Worm (Caenorhabditis elegans) whole organism, early embryonic: ENCODE results near the gene F18E9.7.
"Not testable (repeated sequence)": the region's sequence is repeated elsewhere in the genome, so short reads cannot be mapped to it uniquely, and the experiment has no call there.

Experiments
- B0310.2 ChIP-seq: sonication (generic microtip); optimal IDR thresholded peaks from 2 replicates; lab custom pipeline; 2016; ENCODE audit warnings: mild to moderate bottlenecking, missing genetic modification characterization, missing compliant biosample characterization
- F13C5.2 ChIP-seq: sonication (generic microtip); optimal IDR thresholded peaks from 2 replicates; lab custom pipeline; 2017; ENCODE audit warnings: mild to moderate bottlenecking, missing genetic modification characterization, inconsistent platforms, missing compliant biosample characterization
- aly-1 ChIP-seq: sonication (generic microtip); optimal IDR thresholded peaks from 2 replicates; lab custom pipeline; 2016; ENCODE audit warnings: missing genetic modification characterization, missing compliant biosample characterization
- ama-1 ChIP-seq: fragments of 150-350 bp; optimal IDR thresholded peaks from 2 replicates; lab custom pipeline; 2014
- ceh-13 ChIP-seq: fragments of 200-800 bp; sonication (Bioruptor generic); optimal IDR thresholded peaks from 2 replicates; lab custom pipeline; 2018; ENCODE audit warnings: mild to moderate bottlenecking, missing genetic modification characterization, missing compliant biosample characterization
- ceh-36 ChIP-seq: sonication (generic microtip); optimal IDR thresholded peaks from 2 replicates; lab custom pipeline; 2016; ENCODE audit warnings: missing genetic modification characterization, inconsistent platforms, missing compliant biosample characterization
- ets-7 ChIP-seq: sonication (generic microtip); optimal IDR thresholded peaks from 2 replicates; lab custom pipeline; 2016; ENCODE audit warnings: missing genotype, missing genetic modification characterization, missing compliant biosample characterization
- flt-1 ChIP-seq: fragments of 200-800 bp; sonication (Bioruptor generic); IDR thresholded peaks from 2 replicates; pipeline ENCODE4 v1.3.6; 2022; ENCODE audit warnings: missing genetic modification characterization, missing compliant biosample characterization
- hmbx-1 ChIP-seq: sonication (generic microtip); optimal IDR thresholded peaks from 2 replicates; lab custom pipeline; 2016; ENCODE audit warnings: mild to moderate bottlenecking, missing genetic modification characterization, missing compliant biosample characterization
- hmg-4 ChIP-seq: fragments of 200-800 bp; sonication (Bioruptor generic); optimal IDR thresholded peaks from 2 replicates; lab custom pipeline; 2018; ENCODE audit warnings: mild to moderate bottlenecking, missing genetic modification characterization, missing compliant biosample characterization
- hnd-1 ChIP-seq: sonication (generic microtip); optimal IDR thresholded peaks from 2 replicates; lab custom pipeline; 2016; ENCODE audit warnings: missing genetic modification characterization, missing compliant biosample characterization
- pes-1 ChIP-seq: fragments of 200-800 bp; sonication (Bioruptor generic); IDR thresholded peaks from 2 replicates; pipeline ENCODE4 v1.3.6; 2022; ENCODE audit warnings: missing genetic modification reagents, missing genetic modification characterization, missing compliant biosample characterization
- scrt-1 ChIP-seq: fragments of 200-800 bp; sonication (Bioruptor generic); IDR thresholded peaks from 2 replicates; pipeline ENCODE4 v1.3.6; 2022; ENCODE audit warnings: missing genetic modification characterization, missing compliant biosample characterization
- sea-1 ChIP-seq: fragments of 200-800 bp; sonication (Bioruptor generic); conservative IDR thresholded peaks from 2 replicates; pipeline ENCODE4 v1.3.6; 2022; ENCODE audit warnings: missing genetic modification characterization, missing compliant biosample characterization
- tbx-11 ChIP-seq: fragments of 200-800 bp; sonication (Bioruptor generic); IDR thresholded peaks from 2 replicates; pipeline ENCODE4 v1.3.6; 2022; ENCODE audit warnings: missing genetic modification characterization, missing compliant biosample characterization
- tbx-37 ChIP-seq: fragments of 200-800 bp; sonication (Bioruptor generic); conservative IDR thresholded peaks from 2 replicates; pipeline ENCODE4 v1.3.6; 2022; ENCODE audit warnings: missing genetic modification reagents, missing genetic modification characterization, missing compliant biosample characterization
- tra-4 ChIP-seq: sonication (generic microtip); optimal IDR thresholded peaks from 2 replicates; lab custom pipeline; 2017; ENCODE audit warnings: missing genetic modification characterization, missing compliant biosample characterization

F18E9.7 gene

ce11 chrX:8623840-8624591 lies 26.5 kb upstream of the F18E9.7 start:
- TF ChIP-seq sea-1 (GFP tag; lab: Robert Waterston, UW) (peak; percentile 42; the same call in 1 of the 2 replicates), aly-1 (tag; lab: Kevin White, UChicago) (no peak), ceh-36 (tag; lab: Kevin White, UChicago) (peak; percentile 40), tbx-11 (GFP tag; lab: Robert Waterston, UW) (0 out of 2 replicates have a peak, but pooled peaks have one; percentile 5), tbx-37 (no peak), hnd-1 (peak; percentile 36), flt-1 (GFP tag; lab: Robert Waterston, UW) (0 out of 2 replicates have a peak, but pooled peaks have one; percentile 10), scrt-1 (GFP tag; lab: Robert Waterston, UW) (0 out of 2 replicates have a peak, but pooled peaks have one; percentile 50), pes-1 (GFP tag; lab: Robert Waterston, UW) (peak; percentile 52; the same call in 1 of the 2 replicates), ets-7 (tag; lab: Kevin White, UChicago) (no peak)

- TF ChIP-seq tbx-11 (GFP tag; lab: Robert Waterston, UW) = no peak
- no peak for TF ChIP-seq sea-1 (GFP tag; lab: Robert Waterston, UW)
- no peak for TF ChIP-seq pes-1 (GFP tag; lab: Robert Waterston, UW)
- no peak for TF ChIP-seq ama-1 (lab: Kevin White, UChicago)
- TF ChIP-seq tra-4 (tag; lab: Kevin White, UChicago) = no peak
- no peak for TF ChIP-seq ceh-13 (GFP tag; lab: Kevin White, UChicago)
- TF ChIP-seq B0310.2 (tag; lab: Kevin White, UChicago) = no peak
- no peak for TF ChIP-seq scrt-1 (GFP tag; lab: Robert Waterston, UW)
- TF ChIP-seq F13C5.2 (tag; lab: Kevin White, UChicago) = no peak
Observed at ce11 chrX:8613053-8613452, 15.5 kb upstream of the F18E9.7 start, which contains the start of gene K01A12.2. TSS of gene K01A12.2 (plus strand) at chrX:8613353.

ce11 chrX:8612278-8612677 lies 14.7 kb upstream of the F18E9.7 start:
- no peak for TF ChIP-seq hmg-4 (GFP tag; lab: Kevin White, UChicago)
- no peak for TF ChIP-seq tbx-37
- no peak for TF ChIP-seq ama-1 (lab: Kevin White, UChicago)
- TF ChIP-seq hmbx-1 = no peak
- TF ChIP-seq ceh-13 (GFP tag; lab: Kevin White, UChicago) = no peak
- TF ChIP-seq aly-1 (tag; lab: Kevin White, UChicago) = no peak
- TF ChIP-seq sea-1 (GFP tag; lab: Robert Waterston, UW) = no peak
- TF ChIP-seq tbx-11 (GFP tag; lab: Robert Waterston, UW) = no peak
- TF ChIP-seq scrt-1 (GFP tag; lab: Robert Waterston, UW) = no peak
- TF ChIP-seq pes-1 (GFP tag; lab: Robert Waterston, UW) = no peak
- no peak for TF ChIP-seq ceh-36 (tag; lab: Kevin White, UChicago)
- TF ChIP-seq B0310.2 (tag; lab: Kevin White, UChicago) = no peak
- TF ChIP-seq ets-7 (tag; lab: Kevin White, UChicago) = no peak
- TF ChIP-seq tra-4 (tag; lab: Kevin White, UChicago) = no peak

ce11 chrX:8610606-8611005 lies 13.1 kb upstream of the F18E9.7 start, which contains the start of gene K01A12.4:
TSS of gene K01A12.4 (plus strand) at chrX:8610906.
- TF ChIP-seq hmbx-1; scrt-1 (GFP tag; lab: Robert Waterston, UW); ets-7 (tag; lab: Kevin White, UChicago): not testable (repeated sequence)

ce11 chrX:8608756-8609155 lies 11.2 kb upstream of the F18E9.7 start:
- TF ChIP-seq B0310.2 (tag; lab: Kevin White, UChicago) (no peak), scrt-1 (GFP tag; lab: Robert Waterston, UW) (no peak), aly-1 (tag; lab: Kevin White, UChicago) (no peak), flt-1 (GFP tag; lab: Robert Waterston, UW) (no peak), hnd-1 (no peak), ceh-36 (tag; lab: Kevin White, UChicago) (no peak), F13C5.2 (tag; lab: Kevin White, UChicago) (no peak), tbx-11 (GFP tag; lab: Robert Waterston, UW) (no peak), ceh-13 (GFP tag; lab: Kevin White, UChicago) (no peak), hmbx-1 (no peak), hmg-4 (GFP tag; lab: Kevin White, UChicago) (no peak), tbx-37 (no peak; the same call in 1 of the 2 replicates), ama-1 (lab: Kevin White, UChicago) (no peak), tra-4 (tag; lab: Kevin White, UChicago) (no peak), ets-7 (tag; lab: Kevin White, UChicago) (no peak), sea-1 (GFP tag; lab: Robert Waterston, UW) (no peak), pes-1 (GFP tag; lab: Robert Waterston, UW) (no peak)

- no peak for TF ChIP-seq pes-1 (GFP tag; lab: Robert Waterston, UW)
- peak; percentile 53 for TF ChIP-seq F13C5.2 (tag; lab: Kevin White, UChicago)
Observed at ce11 chrX:8605005-8605404, 7.5 kb upstream of the F18E9.7 start, which contains the start of the genes H35N09.2 and H35N09.1. TSS of gene H35N09.2 (minus strand) at chrX:8605058. TSS of gene H35N09.1 (plus strand) at chrX:8605339.

ce11 chrX:8604160-8604559 lies 6.6 kb upstream of the F18E9.7 start:
- TF ChIP-seq ceh-36 (tag; lab: Kevin White, UChicago) (no peak), hmg-4 (GFP tag; lab: Kevin White, UChicago) (no peak), ceh-13 (GFP tag; lab: Kevin White, UChicago) (no peak), ama-1 (lab: Kevin White, UChicago) (no peak), sea-1 (GFP tag; lab: Robert Waterston, UW) (no peak), scrt-1 (GFP tag; lab: Robert Waterston, UW) (no peak), tbx-37 (no peak), aly-1 (tag; lab: Kevin White, UChicago) (no peak), hnd-1 (no peak), hmbx-1 (no peak), flt-1 (GFP tag; lab: Robert Waterston, UW) (no peak), tbx-11 (GFP tag; lab: Robert Waterston, UW) (no peak), B0310.2 (tag; lab: Kevin White, UChicago) (no peak), pes-1 (GFP tag; lab: Robert Waterston, UW) (no peak), F13C5.2 (tag; lab: Kevin White, UChicago) (no peak), ets-7 (tag; lab: Kevin White, UChicago) (no peak)
